Worm (Caenorhabditis elegans) whole organism, L4 larva: Measurements from ENCODE around the gene srw-86.
A peak's percentile ranks its signal among the peaks of the same experiment; 100 is the strongest.

Source experiments
- F10B5.3 ChIP-seq: sonication (generic microtip); optimal IDR thresholded peaks from 2 replicates; lab custom pipeline; 2016; ENCODE audit warnings: mild to moderate bottlenecking, missing genetic modification characterization, missing compliant biosample characterization
- T20F7.1 ChIP-seq: fragments of 200-800 bp; sonication (Bioruptor generic); optimal IDR thresholded peaks from 2 replicates; lab custom pipeline; 2018; ENCODE audit warnings: mild to moderate bottlenecking, missing genetic modification characterization, missing compliant biosample characterization
- Y75B8A.6 ChIP-seq: fragments of 200-800 bp; sonication (Bioruptor generic); IDR thresholded peaks from 2 replicates; pipeline ENCODE4 v1.3.6; 2022; ENCODE audit warnings: missing genetic modification reagents, missing genetic modification characterization, missing compliant biosample characterization
- aha-1 ChIP-seq: fragments of 150-350 bp; peaks from one replicate; lab custom pipeline; 2014; ENCODE audit warnings: missing biosample characterization, missing genetic modification characterization
- aly-2 ChIP-seq: sonication (generic microtip); optimal IDR thresholded peaks from 2 replicates; lab custom pipeline; 2018; ENCODE audit warnings: missing biosample characterization, missing genetic modification characterization
- ama-1 ChIP-seq: fragments of 150-350 bp; optimal IDR thresholded peaks from 2 replicates; lab custom pipeline; 2014; ENCODE audit warnings: inconsistent platforms, mixed read lengths
- arid-1 ChIP-seq: fragments of 200-800 bp; sonication (Bioruptor generic); conservative IDR thresholded peaks from 2 replicates; pipeline ENCODE4 v1.3.6; 2022; ENCODE audit warnings: missing genetic modification reagents, missing genetic modification characterization, missing compliant biosample characterization
- ceh-32 ChIP-seq: sonication (generic microtip); optimal IDR thresholded peaks from 2 replicates; lab custom pipeline; 2016; ENCODE audit warnings: mild to moderate bottlenecking, missing genetic modification characterization, missing compliant biosample characterization; ENCODE audit not compliant: poor library complexity
- cey-2 ChIP-seq: sonication (generic microtip); optimal IDR thresholded peaks from 3 replicates; lab custom pipeline; 2017; ENCODE audit warnings: missing genetic modification characterization, mild to moderate bottlenecking, missing compliant biosample characterization, antibody characterized with exemption, borderline replicate concordance; ENCODE audit not compliant: insufficient read depth
- daf-12 ChIP-seq: fragments of 150-350 bp; optimal IDR thresholded peaks from 2 replicates; lab custom pipeline; 2014; ENCODE audit warnings: missing biosample characterization, missing genetic modification reagents, missing genetic modification characterization
- daf-16 ChIP-seq, 3 experiments: sonication (generic microtip); optimal IDR thresholded peaks; 2 replicates each; lab custom pipeline; 2016 to 2017; ENCODE audit warnings: missing genetic modification characterization in 3 of 3, missing genetic modification reagents in 3 of 3, mild to moderate bottlenecking in 2 of 3, missing compliant biosample characterization in 2 of 3, missing biosample characterization in 1 of 3, moderate library complexity in 1 of 3
- dmd-6 ChIP-seq: fragments of 200-800 bp; sonication (Bioruptor generic); IDR thresholded peaks from 2 replicates; pipeline ENCODE4 v1.3.6; 2022; ENCODE audit warnings: missing genetic modification reagents, missing genetic modification characterization, missing compliant biosample characterization
- dmd-8 ChIP-seq: fragments of 200-800 bp; sonication (Bioruptor generic); IDR thresholded peaks from 2 replicates; pipeline ENCODE4 v1.3.6; 2022; ENCODE audit warnings: missing genetic modification characterization, missing compliant biosample characterization
- duxl-1 ChIP-seq: sonication (generic microtip); optimal IDR thresholded peaks from 2 replicates; lab custom pipeline; 2016; ENCODE audit warnings: mild to moderate bottlenecking, missing genetic modification characterization, moderate library complexity, missing compliant biosample characterization; ENCODE audit not compliant: poor library complexity
- dve-1 ChIP-seq: sonication (generic microtip); optimal IDR thresholded peaks from 2 replicates; lab custom pipeline; 2017; ENCODE audit warnings: antibody characterized with exemption, mild to moderate bottlenecking, missing genetic modification characterization, missing compliant biosample characterization; ENCODE audit not compliant: insufficient read depth
- fkh-10 ChIP-seq: fragments of 150-350 bp; optimal IDR thresholded peaks from 2 replicates; lab custom pipeline; 2014; ENCODE audit warnings: missing biosample characterization, missing genetic modification reagents, missing genetic modification characterization
- gei-8 ChIP-seq: fragments of 200-800 bp; sonication (Bioruptor generic); optimal IDR thresholded peaks from 2 replicates; lab custom pipeline; 2018; ENCODE audit warnings: mild to moderate bottlenecking, missing genetic modification characterization, missing compliant biosample characterization
- hlh-11 ChIP-seq: fragments of 200-800 bp; sonication (Bioruptor generic); optimal IDR thresholded peaks from 2 replicates; lab custom pipeline; 2018; ENCODE audit warnings: mild to moderate bottlenecking, missing genetic modification characterization, missing compliant biosample characterization
- hlh-30 ChIP-seq: sonication (generic microtip); optimal IDR thresholded peaks from 2 replicates; lab custom pipeline; 2017; ENCODE audit warnings: antibody characterized with exemption, mild to moderate bottlenecking, missing genetic modification characterization, missing compliant biosample characterization; ENCODE audit not compliant: insufficient read depth
- lim-7 ChIP-seq: fragments of 200-800 bp; sonication (Bioruptor generic); IDR thresholded peaks from 2 replicates; pipeline ENCODE4 v1.3.6; 2022; ENCODE audit warnings: missing genetic modification characterization, missing compliant biosample characterization
- lin-13 ChIP-seq: fragments of 150-350 bp; optimal IDR thresholded peaks from 2 replicates; lab custom pipeline; 2014; ENCODE audit warnings: missing biosample characterization, missing genetic modification reagents, missing genetic modification characterization
- lin-15B ChIP-seq: fragments of 150-350 bp; sonication (generic microtip); optimal IDR thresholded peaks from 3 replicates; lab custom pipeline; 2014; ENCODE audit warnings: missing biosample characterization, missing genetic modification characterization
- lin-29 ChIP-seq: fragments of 200-800 bp; sonication (Bioruptor generic); IDR thresholded peaks from 2 replicates; pipeline ENCODE4 v1.3.6; 2022; ENCODE audit warnings: missing genetic modification reagents, missing genetic modification characterization, missing compliant biosample characterization
- madf-5 ChIP-seq, 2 experiments: fragments of 200-800 bp; sonication (Bioruptor generic); IDR thresholded peaks; 2 replicates each; pipeline ENCODE4 v1.3.6; 2022; ENCODE audit warnings: missing compliant biosample characterization in 2 of 2, missing genetic modification characterization in 2 of 2
- mdl-1 ChIP-seq, 2 experiments: fragments of 150-350 bp in 1 of 2; sonication (generic microtip) in 1 of 2; optimal IDR thresholded peaks; 2 replicates each; lab custom pipeline; 2014 to 2017; ENCODE audit warnings: missing biosample characterization in 2 of 2, missing genetic modification characterization in 2 of 2
- mdt-29 ChIP-seq: fragments of 200-800 bp; sonication (Bioruptor generic); IDR thresholded peaks from 2 replicates; pipeline ENCODE4 v1.3.6; 2022; ENCODE audit warnings: missing genetic modification reagents, missing genetic modification characterization, missing compliant biosample characterization
- mxl-3 ChIP-seq: fragments of 200-800 bp; sonication (Bioruptor generic); optimal IDR thresholded peaks from 2 replicates; lab custom pipeline; 2018; ENCODE audit warnings: mild to moderate bottlenecking, missing genetic modification characterization, missing compliant biosample characterization
- nhr-102 ChIP-seq: sonication (generic microtip); optimal IDR thresholded peaks from 2 replicates; lab custom pipeline; 2016; ENCODE audit warnings: mild to moderate bottlenecking, missing genetic modification characterization, moderate library complexity, missing compliant biosample characterization
- nhr-25 ChIP-seq: sonication (generic microtip); optimal IDR thresholded peaks from 2 replicates; lab custom pipeline; 2017; ENCODE audit warnings: missing genetic modification characterization, mild to moderate bottlenecking, missing compliant biosample characterization, antibody characterized with exemption, moderate library complexity, borderline replicate concordance; ENCODE audit not compliant: insufficient read depth
- nhr-28 ChIP-seq: fragments of 150-350 bp; optimal IDR thresholded peaks from 2 replicates; lab custom pipeline; 2014; ENCODE audit warnings: missing biosample characterization, missing genetic modification characterization
- nhr-76 ChIP-seq: fragments of 150-350 bp; optimal IDR thresholded peaks from 2 replicates; lab custom pipeline; 2014; ENCODE audit warnings: missing biosample characterization, missing genetic modification characterization
- pha-4 ChIP-seq, 2 experiments: fragments of 150-350 bp in 1 of 2; fragments of 200-800 bp in 1 of 2; sonication (Bioruptor generic) in 1 of 2; IDR thresholded peaks in 1 of 2; optimal IDR thresholded peaks in 1 of 2; 2 replicates each; pipeline versions ENCODE4 v1.3.6 to Lab custom; 2014 to 2022; ENCODE audit warnings: missing genetic modification characterization in 2 of 2, missing genetic modification reagents in 2 of 2, missing biosample characterization in 1 of 2, missing compliant biosample characterization in 1 of 2
- pqm-1 ChIP-seq: sonication (generic microtip); optimal IDR thresholded peaks from 2 replicates; lab custom pipeline; 2017; ENCODE audit warnings: missing biosample characterization, missing genetic modification characterization
- sdz-12 ChIP-seq: fragments of 200-800 bp; sonication (Bioruptor generic); optimal IDR thresholded peaks from 2 replicates; lab custom pipeline; 2018; ENCODE audit warnings: mild to moderate bottlenecking, missing genetic modification characterization, missing compliant biosample characterization
- set-16 ChIP-seq: fragments of 200-800 bp; sonication (Bioruptor generic); IDR thresholded peaks from 2 replicates; pipeline ENCODE4 v1.3.6; 2022; ENCODE audit warnings: missing genetic modification reagents, missing genetic modification characterization, missing compliant biosample characterization
- skn-1 ChIP-seq: fragments of 150-350 bp; optimal IDR thresholded peaks from 2 replicates; lab custom pipeline; 2014; ENCODE audit warnings: missing biosample characterization, missing genetic modification characterization
- spr-3 ChIP-seq: fragments of 200-800 bp; sonication (Bioruptor generic); optimal IDR thresholded peaks from 2 replicates; lab custom pipeline; 2018; ENCODE audit warnings: mild to moderate bottlenecking, missing genetic modification characterization, missing compliant biosample characterization
- unc-62 ChIP-seq, 3 experiments: fragments of 150-350 bp in 1 of 3; sonication (generic microtip); optimal IDR thresholded peaks in 2 of 3; peaks in 1 of 3; 1 replicate in 1 of 3; 2 replicates in 2 of 3; lab custom pipeline; 2014 to 2017; ENCODE audit warnings: missing biosample characterization in 3 of 3, missing genetic modification characterization in 3 of 3, missing genetic modification reagents in 3 of 3, missing genotype in 1 of 3
- vab-7 ChIP-seq: fragments of 200-800 bp; sonication (Bioruptor generic); IDR thresholded peaks from 2 replicates; pipeline ENCODE4 v1.3.6; 2022; ENCODE audit warnings: missing genetic modification reagents, missing genetic modification characterization, missing compliant biosample characterization
- zip-2 ChIP-seq: fragments of 150-350 bp; optimal IDR thresholded peaks from 2 replicates; lab custom pipeline; 2014; ENCODE audit warnings: missing biosample characterization, missing genetic modification characterization
- ztf-7 ChIP-seq: fragments of 150-350 bp; optimal IDR thresholded peaks from 2 replicates; lab custom pipeline; 2014; ENCODE audit warnings: missing biosample characterization, missing genetic modification characterization

srw-86 gene

DNA sequence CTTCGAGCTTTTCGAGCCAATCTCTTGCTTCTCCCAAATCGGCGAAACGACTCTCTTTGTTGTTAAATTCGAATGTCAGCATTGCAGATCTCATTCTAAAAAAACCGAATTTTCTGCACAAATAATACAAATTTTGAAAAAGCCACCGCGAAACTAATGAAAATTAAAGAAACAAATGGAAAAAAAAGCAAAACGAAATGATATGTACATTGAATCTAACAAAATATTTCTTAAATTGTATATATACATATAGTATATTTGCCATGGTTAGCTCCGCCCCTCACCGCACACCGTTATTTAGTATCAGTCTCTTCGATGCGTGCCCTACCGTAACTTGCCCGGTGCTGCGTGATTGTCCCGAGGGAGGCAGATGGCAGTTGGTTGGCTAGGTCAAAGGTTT lies at the start of gene srw-86:
Gene srw-86, minus strand, starts transcription at position 101 of the 400 bp plus-strand sequence.
- TF ChIP-seq hlh-30 (tag; lab: Kevin White, UChicago) = no peak
- no peak for TF ChIP-seq daf-12 (tag; lab: Kevin White, UChicago)
- no peak for TF ChIP-seq vab-7 (GFP tag; lab: Robert Waterston, UW)
- no peak for TF ChIP-seq T20F7.1
- no peak for TF ChIP-seq set-16 (GFP tag; lab: Robert Waterston, UW)
- TF ChIP-seq sdz-12 = no peak
- no peak for TF ChIP-seq mdl-1 (tag; optimal IDR thresholded peaks at IDR 0.05; lab: Kevin White, UChicago)
- no peak for TF ChIP-seq pha-4 (GFP tag; IDR thresholded peaks at IDR 0.05; lab: Robert Waterston, UW)
- no peak for TF ChIP-seq pha-4 (tag; optimal IDR thresholded peaks at IDR 0.05; lab: Kevin White, UChicago)
- no peak for TF ChIP-seq unc-62 (GFP tag; optimal IDR thresholded peaks at IDR 0.05 in 1 of 2; lab: Kevin White, UChicago)
- TF ChIP-seq unc-62 (tag; optimal IDR thresholded peaks at IDR 0.05; lab: Kevin White, UChicago) = no peak
- TF ChIP-seq, all 104 proteins: peak for 0

DNA sequence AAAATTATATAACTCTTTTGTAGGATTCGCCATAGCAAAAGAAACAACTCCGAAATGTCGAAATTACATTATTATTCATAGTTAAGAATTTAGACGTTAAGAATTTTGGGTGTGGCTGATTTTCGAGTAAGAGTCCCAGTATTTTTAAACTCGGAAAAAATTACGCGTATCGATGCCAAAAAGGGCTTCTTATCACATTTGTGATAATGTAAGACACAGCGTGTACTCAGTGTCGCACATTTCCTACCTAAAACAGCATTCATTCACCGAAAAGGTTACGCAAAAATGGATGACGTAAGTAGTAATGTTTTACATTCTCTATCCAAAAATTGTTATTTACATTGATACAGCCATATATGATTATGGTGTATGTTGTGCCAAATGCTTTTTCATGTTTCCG lies 49.0 kb upstream of the srw-86 start, which contains the start of gene M04C3.5:
Gene M04C3.5, plus strand, starts transcription at position 190 of the 400 bp plus-strand sequence.
- TF ChIP-seq nhr-28 (tag; lab: Kevin White, UChicago) = peak; percentile 23
- TF ChIP-seq unc-62 (GFP tag; optimal IDR thresholded peaks at IDR 0.05 in 1 of 2; lab: Kevin White, UChicago) = peak in 1 of 2 experiments; percentile 67
- TF ChIP-seq unc-62 (tag; optimal IDR thresholded peaks at IDR 0.05; lab: Kevin White, UChicago) = no peak
- peak; percentile 48 for TF ChIP-seq aha-1
- TF ChIP-seq aly-2 (tag; lab: Kevin White, UChicago) = no peak
- no peak for TF ChIP-seq mdt-29 (GFP tag; lab: Robert Waterston, UW)
- peak; percentile 55 for TF ChIP-seq pqm-1 (tag; lab: Kevin White, UChicago)
- no peak for TF ChIP-seq daf-16 (GFP tag; optimal IDR thresholded peaks at IDR 0.05; lab: Kevin White, UChicago)
- TF ChIP-seq daf-16 (tag; optimal IDR thresholded peaks at IDR 0.05; lab: Kevin White, UChicago) = peak; percentile 35
- TF ChIP-seq dmd-6 (GFP tag; lab: Robert Waterston, UW) = peak; percentile 61
- TF ChIP-seq hlh-11 (tag; lab: Kevin White, UChicago) = peak; percentile 26

DNA sequence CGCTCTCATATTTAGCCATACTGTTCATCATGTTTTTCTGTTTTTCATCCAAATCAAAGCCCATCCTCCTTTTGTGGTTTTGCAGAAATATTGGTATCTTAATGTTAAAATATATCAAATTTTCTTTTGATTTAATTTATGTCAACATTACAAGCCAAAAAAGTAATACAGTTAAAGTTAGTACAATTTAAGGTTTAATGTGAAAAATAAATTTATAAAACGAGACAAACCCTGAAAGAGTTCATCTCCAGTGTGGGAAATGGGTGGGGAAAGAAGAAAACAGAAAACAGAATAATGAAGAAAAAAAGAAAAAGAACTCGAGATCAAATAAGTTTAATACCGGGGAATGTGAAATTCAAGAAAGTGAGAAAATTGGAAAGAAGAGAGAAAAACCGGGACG lies 48.3 kb upstream of the srw-86 start, which contains the start of gene M04C3.2:
Gene M04C3.2, minus strand, starts transcription at position 101 of the 400 bp plus-strand sequence.
- TF ChIP-seq nhr-28 (tag; lab: Kevin White, UChicago) = no peak
- no peak for TF ChIP-seq ama-1
- no peak for TF ChIP-seq spr-3 (GFP tag; lab: Kevin White, UChicago)
- TF ChIP-seq arid-1 = no peak
- TF ChIP-seq pqm-1 (tag; lab: Kevin White, UChicago) = no peak
- TF ChIP-seq lin-13 = no peak
- TF ChIP-seq mxl-3 = no peak
- no peak for TF ChIP-seq F10B5.3 (tag; lab: Kevin White, UChicago)
- no peak for TF ChIP-seq ztf-7
- TF ChIP-seq duxl-1 (tag; lab: Kevin White, UChicago) = no peak
- no peak for TF ChIP-seq fkh-10
- no peak for TF ChIP-seq skn-1 (tag; lab: Kevin White, UChicago)
- TF ChIP-seq T20F7.1 = no peak
- no peak for TF ChIP-seq madf-5 (GFP tag; IDR thresholded peaks at IDR 0.05; lab: Robert Waterston, UW)
- no peak for TF ChIP-seq Y75B8A.6 (GFP tag; lab: Robert Waterston, UW)
- TF ChIP-seq lin-15B = no peak
- no peak for TF ChIP-seq nhr-25 (tag; lab: Kevin White, UChicago)
- TF ChIP-seq daf-12 (tag; lab: Kevin White, UChicago) = no peak

- TF ChIP-seq gei-8 (GFP tag; lab: Kevin White, UChicago) (no peak), cey-2 (tag; lab: Kevin White, UChicago) (no peak), lin-29 (GFP tag; lab: Robert Waterston, UW) (no peak), nhr-76 (tag; lab: Kevin White, UChicago) (no peak), dve-1 (peak; percentile 66), nhr-28 (tag; lab: Kevin White, UChicago) (peak; percentile 49), vab-7 (GFP tag; lab: Robert Waterston, UW) (no peak), dmd-6 (GFP tag; lab: Robert Waterston, UW) (peak; percentile 27; the same call in 1 of the 2 replicates), dmd-8 (no peak), pqm-1 (tag; lab: Kevin White, UChicago) (peak; percentile 79), lim-7 (GFP tag; lab: Robert Waterston, UW) (no peak), daf-16 (GFP tag; optimal IDR thresholded peaks at IDR 0.05; lab: Kevin White, UChicago) (no peak), daf-16 (tag; optimal IDR thresholded peaks at IDR 0.05; lab: Kevin White, UChicago) (peak; percentile 71), zip-2 (tag; lab: Kevin White, UChicago) (no peak), unc-62 (GFP tag; optimal IDR thresholded peaks at IDR 0.05 in 1 of 2; lab: Kevin White, UChicago) (no peak), unc-62 (tag; optimal IDR thresholded peaks at IDR 0.05; lab: Kevin White, UChicago) (no peak), F10B5.3 (tag; lab: Kevin White, UChicago) (no peak), nhr-102 (tag; lab: Kevin White, UChicago) (no peak), mdl-1 (tag; optimal IDR thresholded peaks at IDR 0.05; lab: Kevin White, UChicago) (no peak), hlh-30 (tag; lab: Kevin White, UChicago) (peak; percentile 22), ceh-32 (tag; lab: Kevin White, UChicago) (no peak)
Measured at ce11 chrV:19445442-19445841, 44.9 kb upstream of the srw-86 start, which contains the start of gene M04C3.1. Gene M04C3.1 (minus strand): TSS chrV:19445605.
